Fruit fly (Drosophila melanogaster) whole organism, embryonic: ENCODE measurements around the gene CG13449.
A peak's percentile ranks its signal among the peaks of the same experiment; 100 is the strongest.

ENCODE experiments used
- Asciz ChIP-seq: fragments of 200-800 bp; sonication (Bioruptor generic); optimal IDR thresholded peaks from 2 replicates; lab custom pipeline; 2017; ENCODE audit warnings: missing biosample characterization, mild to moderate bottlenecking, missing genetic modification characterization, missing genetic modification reagents
- Awh ChIP-seq: fragments of 200-800 bp; sonication (Bioruptor generic); IDR thresholded peaks from 2 replicates; pipeline ENCODE4, ENCODE4 v1.3.6; 2022; ENCODE audit warnings: missing biosample characterization, missing genetic modification characterization
- Bgb ChIP-seq: fragments of 200-800 bp; sonication (Bioruptor generic); IDR thresholded peaks from 2 replicates; pipeline ENCODE4 v1.3.6; 2022; ENCODE audit warnings: missing biosample characterization, missing genetic modification characterization; ENCODE audit not compliant: partially characterized antibody
- C15 ChIP-seq: fragments of 200-800 bp; sonication (Bioruptor generic); IDR thresholded peaks from 3 replicates; pipeline ENCODE4 v1.3.6; 2022; ENCODE audit warnings: missing biosample characterization, missing genetic modification characterization
- CG10267 ChIP-seq: fragments of 200-800 bp; sonication (Bioruptor generic); optimal IDR thresholded peaks from 2 replicates; lab custom pipeline; 2018; ENCODE audit warnings: missing biosample characterization, mild to moderate bottlenecking, missing genetic modification characterization, moderate library complexity
- CG11504 ChIP-seq: fragments of 200-800 bp; sonication (Bioruptor generic); optimal IDR thresholded peaks from 3 replicates; lab custom pipeline; 2019; ENCODE audit warnings: missing biosample characterization, mild to moderate bottlenecking, missing genetic modification characterization, moderate library complexity
- CG12219 ChIP-seq: fragments of 200-800 bp; sonication (Bioruptor generic); optimal IDR thresholded peaks from 3 replicates; lab custom pipeline; 2018; ENCODE audit warnings: missing biosample characterization, mild to moderate bottlenecking, missing genetic modification characterization
- CG13775 ChIP-seq: fragments of 200-800 bp; sonication (Bioruptor generic); optimal IDR thresholded peaks from 3 replicates; lab custom pipeline; 2017; ENCODE audit warnings: missing biosample characterization, mild to moderate bottlenecking, missing genetic modification characterization
- CG14710 ChIP-seq: fragments of 200-800 bp; sonication (Bioruptor generic); optimal IDR thresholded peaks from 3 replicates; lab custom pipeline; 2019; ENCODE audit warnings: missing biosample characterization, mild to moderate bottlenecking, missing genetic modification characterization, moderate library complexity
- CG15514 ChIP-seq: fragments of 200-800 bp; sonication (Bioruptor generic); optimal IDR thresholded peaks from 3 replicates; lab custom pipeline; 2017; ENCODE audit warnings: missing biosample characterization, missing genetic modification characterization, mild to moderate bottlenecking, moderate library complexity, missing genetic modification reagents
- CG17612 ChIP-seq: fragments of 200-800 bp; sonication (Bioruptor generic); IDR thresholded peaks from 2 replicates; pipeline ENCODE4 v1.3.6; 2022; ENCODE audit warnings: missing biosample characterization, missing genetic modification characterization
- CG2116 ChIP-seq: fragments of 200-800 bp; sonication (Bioruptor generic); optimal IDR thresholded peaks from 3 replicates; lab custom pipeline; 2018; ENCODE audit warnings: missing biosample characterization, mild to moderate bottlenecking, missing genetic modification characterization
- CG2875 ChIP-seq: fragments of 200-800 bp; sonication (Bioruptor generic); optimal IDR thresholded peaks from 2 replicates; lab custom pipeline; 2017; ENCODE audit warnings: missing biosample characterization, mild to moderate bottlenecking, missing genetic modification characterization, missing genetic modification reagents
- CG7839 ChIP-seq: fragments of 200-800 bp; sonication (Bioruptor generic); optimal IDR thresholded peaks from 3 replicates; lab custom pipeline; 2018; ENCODE audit warnings: missing biosample characterization, mild to moderate bottlenecking, missing genetic modification characterization, moderate library complexity
- CG7963 ChIP-seq: fragments of 200-800 bp; sonication (Bioruptor generic); IDR thresholded peaks from 3 replicates; pipeline ENCODE4 v1.3.6; 2022; ENCODE audit warnings: missing biosample characterization, missing genetic modification characterization; ENCODE audit not compliant: partially characterized antibody
- CG7987 ChIP-seq: fragments of 200-800 bp; sonication (Bioruptor generic); optimal IDR thresholded peaks from 2 replicates; lab custom pipeline; 2018; ENCODE audit warnings: missing biosample characterization, mild to moderate bottlenecking, missing genetic modification characterization, moderate library complexity
- CoRest ChIP-seq: fragments of 200-800 bp; sonication (Bioruptor generic); optimal IDR thresholded peaks from 3 replicates; lab custom pipeline; 2018; ENCODE audit warnings: missing biosample characterization, mild to moderate bottlenecking, missing genetic modification characterization, moderate library complexity
- Deaf1 ChIP-seq: fragments of 200-800 bp; optimal IDR thresholded peaks from 3 replicates; lab custom pipeline; 2019; ENCODE audit warnings: missing biosample characterization, mild to moderate bottlenecking, missing genetic modification characterization, moderate library complexity
- Doc3 ChIP-seq: fragments of 200-800 bp; sonication (Bioruptor generic); IDR thresholded peaks from 3 replicates; pipeline ENCODE4 v1.3.6; 2022; ENCODE audit warnings: missing biosample characterization, missing genetic modification characterization; ENCODE audit not compliant: partially characterized antibody
- Dp ChIP-seq: fragments of 200-800 bp; sonication (Bioruptor generic); optimal IDR thresholded peaks from 2 replicates; lab custom pipeline; 2018; ENCODE audit warnings: missing biosample characterization, mild to moderate bottlenecking, missing genetic modification characterization, moderate library complexity
- ERR ChIP-seq: fragments of 200-800 bp; sonication (Bioruptor generic); optimal IDR thresholded peaks from 2 replicates; lab custom pipeline; 2016; ENCODE audit warnings: missing biosample characterization, missing genetic modification characterization
- HHEX ChIP-seq: fragments of 200-800 bp; sonication (Bioruptor generic); optimal IDR thresholded peaks from 3 replicates; lab custom pipeline; 2017; ENCODE audit warnings: missing biosample characterization, mild to moderate bottlenecking, missing genetic modification characterization, missing genetic modification reagents
- HmgD ChIP-seq: fragments of 200-800 bp; sonication (Bioruptor generic); optimal IDR thresholded peaks from 3 replicates; lab custom pipeline; 2016; ENCODE audit warnings: missing biosample characterization, missing genetic modification characterization
- MESR4 ChIP-seq: fragments of 200-800 bp; sonication (Bioruptor generic); optimal IDR thresholded peaks from 2 replicates; lab custom pipeline; 2018; ENCODE audit warnings: missing biosample characterization, mild to moderate bottlenecking, missing genetic modification characterization, moderate library complexity
- NK7.1 ChIP-seq: fragments of 200-800 bp; sonication (Bioruptor generic); optimal IDR thresholded peaks from 3 replicates; lab custom pipeline; 2016; ENCODE audit warnings: missing biosample characterization, missing genetic modification characterization
- Six4 ChIP-seq: fragments of 200-800 bp; sonication (Bioruptor generic); optimal IDR thresholded peaks from 2 replicates; lab custom pipeline; 2016; ENCODE audit warnings: missing biosample characterization, missing genetic modification characterization
- corto ChIP-seq: fragments of 200-800 bp; sonication (Bioruptor generic); optimal IDR thresholded peaks from 2 replicates; lab custom pipeline; 2016; ENCODE audit warnings: missing biosample characterization, mild to moderate bottlenecking, missing genetic modification characterization, moderate library complexity
- ems ChIP-seq: fragments of 200-800 bp; sonication (Bioruptor generic); optimal IDR thresholded peaks from 3 replicates; lab custom pipeline; 2016; ENCODE audit warnings: missing biosample characterization, missing genetic modification characterization
- exex ChIP-seq: fragments of 200-800 bp; sonication (Bioruptor generic); optimal IDR thresholded peaks from 4 replicates; lab custom pipeline; 2018; ENCODE audit warnings: missing biosample characterization, mild to moderate bottlenecking, missing genetic modification characterization, moderate library complexity
- fd3F ChIP-seq: fragments of 200-800 bp; sonication (Bioruptor generic); optimal IDR thresholded peaks from 2 replicates; lab custom pipeline; 2018; ENCODE audit warnings: missing biosample characterization, mild to moderate bottlenecking, missing genetic modification characterization, moderate library complexity
- gsb-n ChIP-seq: fragments of 200-800 bp; sonication (Bioruptor generic); optimal IDR thresholded peaks from 3 replicates; lab custom pipeline; 2018; ENCODE audit warnings: missing biosample characterization, mild to moderate bottlenecking, missing genetic modification characterization
- hkb ChIP-seq, 2 experiments: fragments of 200-800 bp in 1 of 2; fragments of >200 bp in 1 of 2; sonication (Bioruptor generic) in 1 of 2; IDR thresholded peaks in 1 of 2; optimal IDR thresholded peaks in 1 of 2; 2 replicates each; pipeline versions ENCODE4 v1.3.6 to Lab custom; 2017 to 2022; ENCODE audit warnings: missing biosample characterization in 1 of 2, missing genetic modification characterization in 1 of 2
- knrl ChIP-seq: fragments of 200-800 bp; sonication (Bioruptor generic); IDR thresholded peaks from 3 replicates; pipeline ENCODE4 v1.3.6; 2022; ENCODE audit warnings: missing biosample characterization, missing genetic modification characterization; ENCODE audit not compliant: partially characterized antibody
- lilli ChIP-seq: fragments of 200-800 bp; sonication (Bioruptor generic); optimal IDR thresholded peaks from 3 replicates; lab custom pipeline; 2016; ENCODE audit warnings: missing biosample characterization, missing genetic modification characterization
- mam ChIP-seq: fragments of 200-800 bp; sonication (Bioruptor generic); optimal IDR thresholded peaks from 3 replicates; lab custom pipeline; 2016; ENCODE audit warnings: missing biosample characterization, missing genetic modification characterization
- nau ChIP-seq: fragments of 200-800 bp; sonication (Bioruptor generic); optimal IDR thresholded peaks from 3 replicates; lab custom pipeline; 2017; ENCODE audit warnings: missing biosample characterization, mild to moderate bottlenecking, missing genetic modification characterization, missing genetic modification reagents
- nerfin-1 ChIP-seq: fragments of 200-800 bp; sonication (Bioruptor generic); optimal IDR thresholded peaks from 3 replicates; lab custom pipeline; 2019; ENCODE audit warnings: missing biosample characterization, mild to moderate bottlenecking, missing genetic modification characterization, moderate library complexity
- nerfin-2 ChIP-seq: fragments of 200-800 bp; sonication (Bioruptor generic); IDR thresholded peaks from 2 replicates; pipeline ENCODE4 v1.3.6; 2022; ENCODE audit warnings: missing biosample characterization, missing genetic modification characterization; ENCODE audit not compliant: partially characterized antibody
- pfk ChIP-seq: fragments of 200-800 bp; sonication (Bioruptor generic); optimal IDR thresholded peaks from 2 replicates; lab custom pipeline; 2018; ENCODE audit warnings: missing biosample characterization, mild to moderate bottlenecking, missing genetic modification characterization, moderate library complexity
- salm ChIP-seq: fragments of 200-800 bp; sonication (Bioruptor generic); optimal IDR thresholded peaks from 2 replicates; lab custom pipeline; 2018; ENCODE audit warnings: missing biosample characterization, mild to moderate bottlenecking, missing genetic modification characterization
- slbo ChIP-seq: fragments of 200-800 bp; sonication (Bioruptor generic); IDR thresholded peaks from 2 replicates; pipeline ENCODE4 v1.3.6; 2022; ENCODE audit warnings: missing biosample characterization, missing genetic modification characterization
- sr ChIP-seq: fragments of 200-800 bp; sonication (Bioruptor generic); IDR thresholded peaks from 3 replicates; pipeline ENCODE4 v1.3.6; 2022; ENCODE audit warnings: missing biosample characterization, missing genetic modification characterization
- stc ChIP-seq: fragments of 200-800 bp; sonication (Bioruptor generic); IDR thresholded peaks from 2 replicates; pipeline ENCODE4 v1.3.6; 2022; ENCODE audit warnings: missing biosample characterization, missing genetic modification characterization
- tll ChIP-seq, 2 experiments: fragments of 200-800 bp in 1 of 2; fragments of >200 bp in 1 of 2; sonication (Bioruptor generic) in 1 of 2; optimal IDR thresholded peaks; 2 replicates each; lab custom pipeline; 2017 to 2019; ENCODE audit warnings: missing biosample characterization in 2 of 2, missing genetic modification characterization in 2 of 2, mild to moderate bottlenecking in 1 of 2, moderate library complexity in 1 of 2
- trem ChIP-seq: fragments of 200-800 bp; optimal IDR thresholded peaks from 3 replicates; lab custom pipeline; 2019; ENCODE audit warnings: missing biosample characterization, mild to moderate bottlenecking, missing genetic modification characterization, moderate library complexity
- vfl ChIP-seq: fragments of 200-800 bp; sonication (Bioruptor generic); optimal IDR thresholded peaks from 2 replicates; lab custom pipeline; 2016; ENCODE audit warnings: missing biosample characterization, missing genetic modification characterization
- wdn ChIP-seq: fragments of 200-800 bp; sonication (Bioruptor generic); IDR thresholded peaks from 2 replicates; pipeline ENCODE4 v1.3.6; 2022; ENCODE audit warnings: missing biosample characterization, missing genetic modification characterization
- zf30C ChIP-seq: fragments of 200-800 bp; sonication (Bioruptor generic); optimal IDR thresholded peaks from 3 replicates; lab custom pipeline; 2018; ENCODE audit warnings: missing biosample characterization, mild to moderate bottlenecking, missing genetic modification characterization

CG13449 gene

dm6 chr3L:15565829-15566433, 46.7 kb downstream of the CG13449 start, which contains the start of gene dop (continued):
- TF ChIP-seq CG7839 (no peak), NK7.1 (no peak), nerfin-1 (no peak), CoRest (tag; lab: Kevin White, UChicago) (peak; percentile 33), trem (peak; percentile 59), Bgb (GFP tag; lab: Robert Waterston, UW) (peak; percentile 64; the same call in 1 of the 2 replicates), hkb (optimal IDR thresholded peaks at IDR 0.05; lab: Kevin White, UChicago) (no peak), hkb (GFP tag; IDR thresholded peaks at IDR 0.05; lab: Robert Waterston, UW) (peak; percentile 22; the same call in 1 of the 2 replicates), nau (GFP tag; lab: Kevin White, UChicago) (no peak), Deaf1 (no peak), knrl (peak; percentile 73), pfk (GFP tag; lab: Kevin White, UChicago) (no peak), fd3F (GFP tag; lab: Kevin White, UChicago) (no peak), CG10267 (tag; lab: Kevin White, UChicago) (peak; percentile 54), Asciz (GFP tag; lab: Kevin White, UChicago) (no peak), CG17612 (GFP tag; lab: Robert Waterston, UW) (no peak), C15 (GFP tag; lab: Robert Waterston, UW) (no peak), CG2116 (peak; percentile 81), CG12219 (GFP tag; lab: Kevin White, UChicago) (no peak), CG7987 (GFP tag; lab: Kevin White, UChicago) (no peak), stc (GFP tag; lab: Robert Waterston, UW) (no peak), exex (tag; lab: Kevin White, UChicago) (no peak), CG2875 (GFP tag; lab: Kevin White, UChicago) (no peak), CG7963 (GFP tag; lab: Robert Waterston, UW) (no peak; the same call in 2 of the 3 replicates), CG11504 (tag; lab: Kevin White, UChicago) (no peak), ems (no peak), HHEX (GFP tag; lab: Kevin White, UChicago) (no peak), tll (GFP tag; optimal IDR thresholded peaks at IDR 0.05; lab: Kevin White, UChicago) (no peak), nerfin-2 (GFP tag; lab: Robert Waterston, UW) (no peak), Awh (GFP tag; lab: Robert Waterston, UW) (no peak), Six4 (no peak), mam (GFP tag; lab: Kevin White, UChicago) (peak; percentile 45), gsb-n (tag; lab: Kevin White, UChicago) (no peak), slbo (GFP tag; lab: Robert Waterston, UW) (peak; percentile 34; the same call in 1 of the 2 replicates), Dp (GFP tag; lab: Kevin White, UChicago) (peak; percentile 85), Doc3 (peak; percentile 37; the same call in 1 of the 3 replicates), CG13775 (peak; percentile 7), sr (GFP tag; lab: Robert Waterston, UW) (peak; percentile 78; the same call in 2 of the 3 replicates), corto (GFP tag; lab: Kevin White, UChicago) (peak; percentile 49), ERR (GFP tag; lab: Kevin White, UChicago) (peak; percentile 39), salm (tag; lab: Kevin White, UChicago) (no peak), zf30C (no peak), CG15514 (GFP tag; lab: Kevin White, UChicago) (peak; percentile 61), HmgD (GFP tag; lab: Kevin White, UChicago) (peak; percentile 55), MESR4 (GFP tag; lab: Kevin White, UChicago) (peak; percentile 84), vfl (GFP tag; lab: Kevin White, UChicago) (peak; percentile 7), lilli (peak; percentile 71), CG14710 (tag; lab: Kevin White, UChicago) (peak; percentile 61), wdn (GFP tag; lab: Robert Waterston, UW) (no peak)
